Worm (Caenorhabditis elegans) whole organism, L4/young adult: ENCODE measurements around the gene K12H6.6.
A peak's percentile ranks its signal among the peaks of the same experiment; 100 is the strongest.

ENCODE experiments used
- W03F9.2 ChIP-seq: fragments of 150-350 bp; optimal IDR thresholded peaks from 2 replicates; lab custom pipeline; 2014; ENCODE audit warnings: missing biosample characterization, missing genetic modification characterization
- dao-5 ChIP-seq: sonication (generic microtip); optimal IDR thresholded peaks from 2 replicates; lab custom pipeline; 2016; ENCODE audit warnings: missing genotype, missing genetic modification characterization, moderate library complexity, missing compliant biosample characterization
- him-1 ChIP-seq: sonication (generic microtip); optimal IDR thresholded peaks from 2 replicates; lab custom pipeline; 2016; ENCODE audit warnings: missing genotype, missing genetic modification reagents, missing genetic modification characterization, missing compliant biosample characterization

The K12H6.6 gene

DNA sequence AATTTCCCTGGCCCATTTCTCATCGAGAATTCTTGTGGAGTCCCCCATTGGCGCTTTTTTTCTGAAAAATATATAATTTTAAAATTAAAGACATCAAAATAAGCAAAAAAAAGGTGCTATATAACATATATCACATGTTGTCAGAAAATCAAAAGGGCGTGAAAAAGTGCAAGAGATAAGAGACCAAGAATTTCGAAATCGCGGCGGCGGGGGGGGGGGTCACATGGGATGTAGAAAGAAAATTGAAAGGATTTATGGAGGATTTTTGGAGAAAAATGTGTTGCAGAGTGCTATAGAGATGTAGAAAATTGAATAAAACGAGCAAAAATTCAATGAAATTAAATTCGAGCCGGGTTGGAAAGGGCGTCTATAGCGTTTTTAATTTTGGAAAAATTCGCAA, at the start of gene K12H6.6:
TSS of gene K12H6.6 (minus strand) at position 61 of the 400 bp plus-strand sequence.
- TF ChIP-seq dao-5 (tag; lab: Kevin White, UChicago) (no peak), him-1 (tag; lab: Kevin White, UChicago) (no peak), W03F9.2 (tag; lab: Kevin White, UChicago) (no peak)

ce11 chrII:2878909-2879308, 47.9 kb upstream of the K12H6.6 start:
- TF ChIP-seq dao-5 (tag; lab: Kevin White, UChicago) (no peak), him-1 (tag; lab: Kevin White, UChicago) (no peak), W03F9.2 (tag; lab: Kevin White, UChicago) (no peak)

ce11 chrII:2874801-2875200, 43.8 kb upstream of the K12H6.6 start, which contains the start of gene Y110A2AL.1:
Gene Y110A2AL.1 (plus strand): TSS chrII:2875101.
- no peak for TF ChIP-seq him-1 (tag; lab: Kevin White, UChicago)

- TF ChIP-seq dao-5 (tag; lab: Kevin White, UChicago), result no peak
- no peak for TF ChIP-seq W03F9.2 (tag; lab: Kevin White, UChicago)
- TF ChIP-seq him-1 (tag; lab: Kevin White, UChicago), result no peak
Measured at ce11 chrII:2871816-2872215, 40.8 kb upstream of the K12H6.6 start, which contains the start of gene Y110A2AL.10. Gene Y110A2AL.10 (minus strand): TSS chrII:2871916.

- TF ChIP-seq him-1 (tag; lab: Kevin White, UChicago) (no peak), W03F9.2 (tag; lab: Kevin White, UChicago) (no peak), dao-5 (tag; lab: Kevin White, UChicago) (no peak)
Measured at ce11 chrII:2867701-2868100, 36.7 kb upstream of the K12H6.6 start, which contains the start of gene Y110A2AL.2. Gene Y110A2AL.2 (plus strand): TSS chrII:2868001.

- no peak for TF ChIP-seq W03F9.2 (tag; lab: Kevin White, UChicago)
- no peak for TF ChIP-seq dao-5 (tag; lab: Kevin White, UChicago)
- no peak for TF ChIP-seq him-1 (tag; lab: Kevin White, UChicago)
Measured at ce11 chrII:2866541-2867124, 35.6 kb upstream of the K12H6.6 start, which contains the start of the genes Y110A2AL.9 and Y110A2AL.3. Gene Y110A2AL.9 (minus strand): TSS chrII:2866641. Gene Y110A2AL.3 (plus strand): TSS chrII:2867074.

DNA sequence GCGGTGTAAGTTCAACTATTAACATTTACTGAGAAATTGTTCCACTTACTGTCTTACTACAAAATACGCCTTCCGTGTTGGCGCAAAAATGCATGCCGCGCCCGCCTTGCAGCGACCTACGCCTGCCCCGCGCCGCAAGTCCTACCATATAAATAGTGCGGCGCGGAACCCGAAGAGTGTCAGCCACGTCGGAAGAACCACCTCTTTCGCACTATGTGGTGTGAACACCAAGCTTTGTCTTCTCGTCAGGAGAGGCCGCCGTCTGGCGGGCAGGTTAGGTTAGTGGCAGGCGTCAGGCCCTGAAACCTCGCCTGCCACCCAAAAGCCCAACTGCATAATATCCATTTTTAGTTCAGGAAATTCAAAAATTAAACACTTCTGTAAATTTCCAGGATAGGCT, 34.3 kb upstream of the K12H6.6 start:
- no peak for TF ChIP-seq dao-5 (tag; lab: Kevin White, UChicago)
- no peak for TF ChIP-seq W03F9.2 (tag; lab: Kevin White, UChicago)
- TF ChIP-seq him-1 (tag; lab: Kevin White, UChicago), result no peak

- no peak for TF ChIP-seq dao-5 (tag; lab: Kevin White, UChicago)
- no peak for TF ChIP-seq W03F9.2 (tag; lab: Kevin White, UChicago)
- TF ChIP-seq him-1 (tag; lab: Kevin White, UChicago), result no peak
Measured at ce11 chrII:2864229-2864628, 33.2 kb upstream of the K12H6.6 start, which contains the start of gene Y110A2AL.5. Gene Y110A2AL.5 (plus strand): TSS chrII:2864529.

- TF ChIP-seq dao-5 (tag; lab: Kevin White, UChicago), result no peak
- TF ChIP-seq W03F9.2 (tag; lab: Kevin White, UChicago), result no peak
- TF ChIP-seq him-1 (tag; lab: Kevin White, UChicago), result no peak
Measured at ce11 chrII:2862557-2863035, 31.6 kb upstream of the K12H6.6 start.

DNA sequence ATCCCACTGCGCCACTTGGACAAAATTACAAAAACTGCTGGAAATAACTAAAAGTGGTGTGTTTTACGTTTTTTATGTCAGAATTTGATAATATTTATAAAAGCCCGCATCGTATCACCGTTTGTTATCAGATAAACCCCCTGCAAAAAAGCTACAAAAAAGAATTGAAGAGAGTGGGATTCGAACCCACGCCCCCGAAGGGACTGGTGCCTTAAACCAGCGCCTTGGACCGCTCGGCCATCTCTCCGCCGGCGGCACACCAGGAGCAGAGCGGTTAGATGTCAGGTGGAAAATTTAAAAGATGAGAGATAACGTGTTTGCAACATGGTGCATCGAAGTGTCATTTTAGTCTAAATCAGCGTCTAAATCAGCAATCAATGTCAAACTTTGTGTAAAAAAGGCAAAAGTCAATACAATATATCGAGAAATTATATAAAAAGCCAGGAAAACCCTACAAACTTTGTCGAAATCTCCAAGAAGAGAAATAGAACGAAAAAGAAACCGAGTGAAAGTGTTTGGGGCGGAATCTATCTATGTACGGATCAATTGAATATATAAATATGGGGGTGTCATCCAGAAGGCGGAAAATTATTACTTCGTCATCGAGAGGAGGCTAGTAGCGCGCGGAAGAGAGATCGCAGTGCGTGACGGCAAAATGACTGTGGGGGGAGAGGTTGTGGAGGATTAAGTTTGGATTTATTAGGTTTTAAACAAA, 30.5 kb upstream of the K12H6.6 start:
- TF ChIP-seq dao-5 (tag; lab: Kevin White, UChicago), result peak; percentile 6
- TF ChIP-seq him-1 (tag; lab: Kevin White, UChicago), result no peak
- no peak for TF ChIP-seq W03F9.2 (tag; lab: Kevin White, UChicago)

ce11 chrII:2859873-2860821, 29.1 kb upstream of the K12H6.6 start:
- TF ChIP-seq him-1 (tag; lab: Kevin White, UChicago) (no peak), dao-5 (tag; lab: Kevin White, UChicago) (peak; percentile 26), W03F9.2 (tag; lab: Kevin White, UChicago) (no peak)

DNA sequence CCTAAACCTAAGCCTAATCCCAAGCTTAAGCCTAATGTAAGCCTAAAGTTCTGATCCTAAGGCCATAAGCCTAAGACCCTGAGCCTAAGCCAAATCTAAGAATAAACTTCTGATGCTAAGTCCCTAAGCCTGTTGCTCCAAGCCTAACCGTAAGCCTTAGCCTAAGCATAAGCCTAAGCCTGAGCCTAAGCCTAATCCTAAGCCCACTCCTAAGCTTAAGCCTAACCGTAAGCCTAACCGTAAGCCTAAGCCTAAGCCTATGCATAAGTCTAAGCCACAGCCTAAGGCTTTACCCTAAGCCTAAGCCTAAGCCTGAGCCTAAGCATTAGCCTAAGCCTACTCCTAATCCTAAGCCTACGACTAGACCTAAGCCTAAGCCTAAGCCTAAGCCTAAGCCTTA, 28.3 kb upstream of the K12H6.6 start:
- no peak for TF ChIP-seq W03F9.2 (tag; lab: Kevin White, UChicago)
- no peak for TF ChIP-seq dao-5 (tag; lab: Kevin White, UChicago)
- TF ChIP-seq him-1 (tag; lab: Kevin White, UChicago), result no peak
